Worm (Caenorhabditis elegans) whole organism, young adult: ENCODE data around the gene cid-1.

Experiments used
- C06A6.2 ChIP-seq: fragments of 200-800 bp; sonication (Bioruptor generic); conservative IDR thresholded peaks from 2 replicates; pipeline ENCODE4 v1.3.6; 2022; ENCODE audit warnings: missing genetic modification characterization, missing compliant biosample characterization
- D2030.7 ChIP-seq: fragments of 200-800 bp; sonication (Bioruptor generic); IDR thresholded peaks from 2 replicates; pipeline ENCODE4 v1.3.6; 2022; ENCODE audit warnings: missing genetic modification reagents, missing genetic modification characterization, missing compliant biosample characterization
- F23B12.7 ChIP-seq: sonication (generic microtip); optimal IDR thresholded peaks from 2 replicates; lab custom pipeline; 2017; ENCODE audit warnings: missing genetic modification characterization, mild to moderate bottlenecking, missing compliant biosample characterization, antibody characterized with exemption, moderate library complexity; ENCODE audit not compliant: insufficient read depth
- F52B5.7 ChIP-seq: sonication (generic microtip); optimal IDR thresholded peaks from 2 replicates; lab custom pipeline; 2016; ENCODE audit warnings: mild to moderate bottlenecking, missing genetic modification characterization, missing compliant biosample characterization
- K11D2.4 ChIP-seq: fragments of 200-800 bp; sonication (Bioruptor generic); IDR thresholded peaks from 2 replicates; pipeline ENCODE4 v1.3.6; 2022; ENCODE audit warnings: missing genetic modification reagents, missing genetic modification characterization, missing compliant biosample characterization
- Y67H2A.10 ChIP-seq: fragments of 200-800 bp; sonication (Bioruptor generic); conservative IDR thresholded peaks from 2 replicates; pipeline ENCODE4 v1.3.6; 2022; ENCODE audit warnings: missing genetic modification reagents, missing genetic modification characterization, missing compliant biosample characterization
- ZK185.1 ChIP-seq: sonication (generic microtip); optimal IDR thresholded peaks from 2 replicates; lab custom pipeline; 2016; ENCODE audit warnings: mild to moderate bottlenecking, missing genetic modification characterization, missing compliant biosample characterization; ENCODE audit not compliant: poor library complexity, severe bottlenecking
- ama-1 ChIP-seq, 3 experiments: fragments of 150-350 bp in 1 of 3; sonication (generic microtip) in 2 of 3; optimal IDR thresholded peaks; 2 replicates each; lab custom pipeline; 2014 to 2018; ENCODE audit warnings: missing biosample characterization in 2 of 3, missing genetic modification characterization in 2 of 3, missing genetic modification reagents in 2 of 3
- attf-3 ChIP-seq: fragments of 200-800 bp; sonication (Bioruptor generic); conservative IDR thresholded peaks from 2 replicates; pipeline ENCODE4 v1.3.6; 2022; ENCODE audit warnings: missing genetic modification reagents, missing genetic modification characterization, missing compliant biosample characterization
- bed-2 ChIP-seq: fragments of 200-800 bp; sonication (Bioruptor generic); IDR thresholded peaks from 2 replicates; pipeline ENCODE4 v1.3.6; 2022; ENCODE audit warnings: missing genetic modification reagents, missing genetic modification characterization, missing compliant biosample characterization
- cebp-1 ChIP-seq, 2 experiments: fragments of 200-800 bp in 1 of 2; sonication (Bioruptor generic) in 1 of 2; sonication (generic microtip) in 1 of 2; IDR thresholded peaks in 1 of 2; optimal IDR thresholded peaks in 1 of 2; 2 replicates each; pipeline versions ENCODE4 v1.3.6 to Lab custom; 2017 to 2022; ENCODE audit warnings: missing compliant biosample characterization in 2 of 2, missing genetic modification characterization in 2 of 2, mild to moderate bottlenecking in 1 of 2, missing genetic modification reagents in 1 of 2, moderate library complexity in 1 of 2
- cebp-2 ChIP-seq: fragments of 200-800 bp; sonication (Bioruptor generic); IDR thresholded peaks from 2 replicates; pipeline ENCODE4 v1.3.6; 2022; ENCODE audit warnings: missing genetic modification characterization, missing compliant biosample characterization
- ceh-79 ChIP-seq: sonication (generic microtip); optimal IDR thresholded peaks from 2 replicates; lab custom pipeline; 2017; ENCODE audit warnings: mild to moderate bottlenecking, missing genetic modification characterization, missing compliant biosample characterization
- dox-1 ChIP-seq: fragments of 200-800 bp; sonication (Bioruptor generic); IDR thresholded peaks from 2 replicates; pipeline ENCODE4 v1.3.6; 2022; ENCODE audit warnings: missing genetic modification reagents, missing genetic modification characterization, missing compliant biosample characterization
- dpff-1 ChIP-seq: sonication (generic microtip); optimal IDR thresholded peaks from 2 replicates; lab custom pipeline; 2017; ENCODE audit warnings: mild to moderate bottlenecking, missing genetic modification characterization, missing compliant biosample characterization
- egrh-3 ChIP-seq: fragments of 200-800 bp; sonication (Bioruptor generic); IDR thresholded peaks from 2 replicates; pipeline ENCODE4 v1.3.6; 2022; ENCODE audit warnings: missing genetic modification reagents, missing genetic modification characterization, missing compliant biosample characterization
- him-1 ChIP-seq: sonication (generic microtip); optimal IDR thresholded peaks from 2 replicates; lab custom pipeline; 2016; ENCODE audit warnings: missing genotype, missing genetic modification reagents, missing genetic modification characterization, missing compliant biosample characterization
- hlh-12 ChIP-seq: sonication (generic microtip); optimal IDR thresholded peaks from 2 replicates; lab custom pipeline; 2016; ENCODE audit warnings: missing genetic modification characterization, missing compliant biosample characterization
- hmg-20 ChIP-seq: fragments of 200-800 bp; sonication (Bioruptor generic); IDR thresholded peaks from 2 replicates; pipeline ENCODE4 v1.3.6; 2022; ENCODE audit warnings: missing genetic modification reagents, missing genetic modification characterization, missing compliant biosample characterization
- hsf-1 ChIP-seq: fragments of 200-800 bp; sonication (Bioruptor generic); IDR thresholded peaks from 2 replicates; pipeline ENCODE4 v1.3.6; 2022; ENCODE audit warnings: missing genetic modification reagents, missing genetic modification characterization, missing compliant biosample characterization
- let-526 ChIP-seq: fragments of 200-800 bp; sonication (Bioruptor generic); IDR thresholded peaks from 2 replicates; pipeline ENCODE4 v1.3.6; 2022; ENCODE audit warnings: missing genetic modification reagents, missing genetic modification characterization, missing compliant biosample characterization
- lsl-1 ChIP-seq: fragments of 200-800 bp; sonication (Bioruptor generic); optimal IDR thresholded peaks from 2 replicates; lab custom pipeline; 2018; ENCODE audit warnings: mild to moderate bottlenecking, missing genetic modification characterization, moderate library complexity, missing compliant biosample characterization
- mcd-1 ChIP-seq: fragments of 200-800 bp; sonication (Bioruptor generic); IDR thresholded peaks from 2 replicates; pipeline ENCODE4 v1.3.6; 2022; ENCODE audit warnings: missing genetic modification reagents, missing genetic modification characterization, missing compliant biosample characterization
- nfyb-1 ChIP-seq: fragments of 200-800 bp; sonication (Bioruptor generic); IDR thresholded peaks from 2 replicates; pipeline ENCODE4 v1.3.6; 2022; ENCODE audit warnings: missing genetic modification reagents, missing genetic modification characterization, missing compliant biosample characterization
- nhr-27 ChIP-seq: fragments of 200-800 bp; sonication (Bioruptor generic); optimal IDR thresholded peaks from 2 replicates; lab custom pipeline; 2018; ENCODE audit warnings: mild to moderate bottlenecking, missing genetic modification characterization, moderate library complexity, missing compliant biosample characterization
- nhr-80 ChIP-seq: sonication (generic microtip); optimal IDR thresholded peaks from 2 replicates; lab custom pipeline; 2016; ENCODE audit warnings: missing genetic modification characterization, missing compliant biosample characterization
- nhr-90 ChIP-seq: sonication (generic microtip); optimal IDR thresholded peaks from 2 replicates; lab custom pipeline; 2016; ENCODE audit warnings: missing genotype, mild to moderate bottlenecking, missing genetic modification characterization, missing compliant biosample characterization
- rcor-1 ChIP-seq: fragments of 200-800 bp; sonication (Bioruptor generic); IDR thresholded peaks from 2 replicates; pipeline ENCODE4 v1.3.6; 2022; ENCODE audit warnings: missing genetic modification reagents, missing genetic modification characterization, missing compliant biosample characterization
- snpc-4 ChIP-seq, 5 experiments: fragments of 150-350 bp in 1 of 5; sonication (generic microtip) in 4 of 5; optimal IDR thresholded peaks; 2 replicates each; lab custom pipeline; 2014 to 2018; ENCODE audit warnings: missing genetic modification characterization in 5 of 5, missing biosample characterization in 3 of 5, antibody characterized with exemption in 2 of 5, mild to moderate bottlenecking in 2 of 5, missing compliant biosample characterization in 2 of 5, missing genotype in 2 of 5, moderate library complexity in 2 of 5, missing genetic modification reagents in 1 of 5
- somi-1 ChIP-seq: fragments of 200-800 bp; sonication (Bioruptor generic); optimal IDR thresholded peaks from 2 replicates; lab custom pipeline; 2018; ENCODE audit warnings: mild to moderate bottlenecking, missing genetic modification characterization, missing compliant biosample characterization
- tbx-9 ChIP-seq: sonication (generic microtip); optimal IDR thresholded peaks from 2 replicates; lab custom pipeline; 2016; ENCODE audit warnings: borderline replicate concordance, missing genetic modification characterization, inconsistent platforms, missing compliant biosample characterization
- tlf-1 ChIP-seq: fragments of 200-800 bp; sonication (Bioruptor generic); optimal IDR thresholded peaks from 2 replicates; lab custom pipeline; 2018; ENCODE audit warnings: mild to moderate bottlenecking, missing genetic modification characterization, missing compliant biosample characterization
- unc-62 ChIP-seq: fragments of 150-350 bp; optimal IDR thresholded peaks from 2 replicates; lab custom pipeline; 2014; ENCODE audit warnings: missing biosample characterization, missing genetic modification reagents, missing genetic modification characterization
- xnd-1 ChIP-seq: sonication (generic microtip); optimal IDR thresholded peaks from 2 replicates; lab custom pipeline; 2016; ENCODE audit warnings: missing genotype, missing genetic modification reagents, missing genetic modification characterization, missing compliant biosample characterization
- zfh-2 ChIP-seq: fragments of 200-800 bp; sonication (Bioruptor generic); conservative IDR thresholded peaks from 2 replicates; pipeline ENCODE4 v1.3.6; 2022; ENCODE audit warnings: missing genetic modification reagents, missing genetic modification characterization, missing compliant biosample characterization
- ztf-22 ChIP-seq: fragments of 200-800 bp; sonication (Bioruptor generic); optimal IDR thresholded peaks from 2 replicates; lab custom pipeline; 2018; ENCODE audit warnings: mild to moderate bottlenecking, missing genetic modification characterization, moderate library complexity, missing compliant biosample characterization
- ztf-26 ChIP-seq: sonication (generic microtip); optimal IDR thresholded peaks from 2 replicates; lab custom pipeline; 2017; ENCODE audit warnings: missing genetic modification characterization, missing compliant biosample characterization

cid-1 gene

DNA sequence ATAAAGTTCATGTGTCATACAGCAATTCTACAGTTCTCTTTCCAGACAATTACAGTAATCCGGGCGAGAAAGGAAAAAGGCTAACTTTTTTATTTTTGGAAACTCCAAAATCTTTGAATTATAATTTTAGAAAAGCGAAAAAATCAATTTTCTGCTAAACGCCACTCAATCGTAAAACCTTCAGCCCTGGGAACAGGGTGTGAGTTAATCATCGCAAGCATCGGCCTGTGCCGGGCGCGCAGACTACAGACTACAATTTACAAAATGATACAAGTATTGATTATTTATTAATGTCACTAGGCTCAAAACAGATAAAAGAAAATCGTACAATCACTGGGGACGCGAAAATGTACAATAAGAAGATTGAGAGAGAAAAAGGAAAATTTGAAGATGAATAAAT, 43.1 kb upstream of the cid-1 start:
- peak; percentile 91 for TF ChIP-seq him-1
- no peak for TF ChIP-seq bed-2
- no peak for TF ChIP-seq cebp-2 (GFP tag; lab: Robert Waterston, UW)
- TF ChIP-seq rcor-1 (GFP tag; lab: Robert Waterston, UW), result no peak
- TF ChIP-seq snpc-4 (GFP tag; optimal IDR thresholded peaks at IDR 0.05; lab: Kevin White, UChicago), result no peak
- no peak for TF ChIP-seq snpc-4 (tag; optimal IDR thresholded peaks at IDR 0.05; lab: Kevin White, UChicago)
- TF ChIP-seq xnd-1 (tag; lab: Kevin White, UChicago), result no peak

DNA sequence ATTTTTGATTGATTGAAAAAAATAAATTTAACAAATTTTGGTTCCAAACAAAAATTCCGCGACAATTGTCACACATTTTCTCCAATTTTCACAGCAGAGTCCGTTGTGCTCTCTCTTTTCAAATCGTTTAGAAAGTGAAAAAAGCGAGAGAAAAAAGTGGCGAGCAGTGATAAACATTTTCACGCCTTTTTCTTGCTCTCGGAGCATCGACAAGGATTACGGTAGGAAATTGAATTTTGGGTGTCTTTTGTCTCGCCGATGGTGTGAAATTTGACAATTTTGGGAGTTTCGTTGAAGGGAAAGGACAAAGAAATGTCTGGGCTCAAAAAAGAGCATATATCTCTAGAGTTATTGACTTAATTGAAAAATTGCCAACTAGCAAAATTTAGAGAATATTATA, 39.2 kb upstream of the cid-1 start:
- no peak for TF ChIP-seq tbx-9 (tag; lab: Kevin White, UChicago)
- peak; percentile 47 for TF ChIP-seq him-1

DNA sequence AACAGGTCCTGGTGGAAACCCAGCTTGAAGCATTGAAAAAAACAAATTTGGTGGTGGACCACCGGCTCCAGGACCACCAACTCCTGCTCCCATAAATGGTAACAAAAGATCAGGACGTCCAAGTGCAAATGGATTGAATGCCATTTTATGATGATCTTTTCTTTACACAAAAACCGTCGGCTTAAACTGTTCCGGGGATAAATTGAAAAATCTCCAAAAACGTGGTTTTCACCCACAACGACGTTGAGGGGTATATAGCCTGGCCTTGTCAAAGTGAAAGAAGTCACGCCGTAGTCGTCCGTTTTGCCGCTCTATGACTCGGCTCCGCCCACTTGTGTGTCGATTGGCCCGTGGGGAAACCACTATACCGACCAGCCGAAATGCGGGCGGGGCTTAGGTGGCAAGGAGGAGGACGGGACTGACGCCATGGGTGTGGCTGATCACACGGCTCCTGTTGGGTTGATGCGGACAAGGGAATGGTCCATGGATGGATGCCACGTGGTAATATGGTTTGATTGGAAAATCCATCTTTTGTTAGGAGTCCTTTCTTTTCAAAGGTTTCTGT, 37.6 kb upstream of the cid-1 start, which contains the start of gene tbx-2:
tbx-2 (minus strand) TSS at position 264 of the 565 bp plus-strand sequence.
- TF ChIP-seq F52B5.7 (tag; lab: Kevin White, UChicago), result no peak
- 0 out of 2 replicates have a peak, but pooled peaks have one; percentile 32 for TF ChIP-seq egrh-3 (GFP tag; lab: Robert Waterston, UW)
- TF ChIP-seq unc-62, result no peak
- peak; percentile 45 for TF ChIP-seq dox-1
- TF ChIP-seq nfyb-1 (GFP tag; lab: Robert Waterston, UW), result peak; percentile 81; the same call in 1 of the 2 replicates
- TF ChIP-seq hsf-1 (GFP tag; lab: Robert Waterston, UW), result no peak
- TF ChIP-seq D2030.7, result no peak
- TF ChIP-seq zfh-2 (GFP tag; lab: Robert Waterston, UW), result peak; percentile 64
- no peak for TF ChIP-seq tlf-1 (GFP tag; lab: Kevin White, UChicago)
- TF ChIP-seq nhr-80 (tag; lab: Kevin White, UChicago), result peak; percentile 45
- no peak for TF ChIP-seq hmg-20
- TF ChIP-seq cebp-1 (GFP tag; IDR thresholded peaks at IDR 0.05; lab: Robert Waterston, UW), result no peak
- TF ChIP-seq cebp-1 (tag; optimal IDR thresholded peaks at IDR 0.05; lab: Kevin White, UChicago), result peak; percentile 1

DNA sequence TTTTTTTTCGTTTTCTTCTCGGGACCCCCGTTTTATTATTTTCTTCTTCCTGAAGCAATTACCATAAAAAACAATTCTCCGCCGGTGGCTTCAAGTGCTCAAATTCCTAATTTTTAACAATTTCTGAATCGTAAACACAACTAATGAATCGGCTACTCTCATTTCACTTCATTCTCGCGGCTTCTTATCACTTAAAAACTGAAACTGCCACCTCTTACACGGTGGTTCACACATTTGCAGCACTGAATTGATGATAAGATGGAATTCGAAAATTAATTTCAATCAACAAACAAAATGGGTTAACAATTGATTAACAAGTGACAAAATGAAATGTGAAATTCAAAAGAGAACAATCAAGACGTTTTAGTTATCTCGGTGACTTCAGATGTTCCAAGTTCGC, 36.6 kb upstream of the cid-1 start:
- no peak for TF ChIP-seq zfh-2 (GFP tag; lab: Robert Waterston, UW)
- no peak for TF ChIP-seq ama-1 (optimal IDR thresholded peaks at IDR 0.05; lab: Kevin White, UChicago)
- peak in 1 of 2 experiments; percentile 35 for TF ChIP-seq ama-1 (GFP tag; optimal IDR thresholded peaks at IDR 0.05; lab: Kevin White, UChicago)
- peak; percentile 60 for TF ChIP-seq nhr-80 (tag; lab: Kevin White, UChicago)

DNA sequence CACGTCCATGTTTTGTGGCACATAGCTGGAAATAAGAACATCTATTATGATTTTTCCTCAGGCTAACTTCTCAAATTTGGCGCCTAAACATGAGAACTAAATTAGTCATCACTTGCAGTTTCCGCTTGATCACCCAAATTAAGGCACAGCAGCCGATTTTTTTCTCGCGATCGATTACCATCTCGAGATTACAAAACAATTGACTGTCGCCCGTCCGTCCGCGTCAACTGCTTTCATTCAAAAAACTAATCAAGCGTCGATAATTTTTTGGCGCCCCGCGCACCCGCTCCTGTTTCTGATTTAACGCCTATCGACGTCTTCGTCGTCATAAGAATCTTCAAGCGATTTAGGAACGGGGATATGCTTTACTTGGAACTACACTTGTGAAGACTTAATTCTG, 36.0 kb upstream of the cid-1 start:
- TF ChIP-seq lsl-1 (GFP tag; lab: Kevin White, UChicago), result no peak

DNA sequence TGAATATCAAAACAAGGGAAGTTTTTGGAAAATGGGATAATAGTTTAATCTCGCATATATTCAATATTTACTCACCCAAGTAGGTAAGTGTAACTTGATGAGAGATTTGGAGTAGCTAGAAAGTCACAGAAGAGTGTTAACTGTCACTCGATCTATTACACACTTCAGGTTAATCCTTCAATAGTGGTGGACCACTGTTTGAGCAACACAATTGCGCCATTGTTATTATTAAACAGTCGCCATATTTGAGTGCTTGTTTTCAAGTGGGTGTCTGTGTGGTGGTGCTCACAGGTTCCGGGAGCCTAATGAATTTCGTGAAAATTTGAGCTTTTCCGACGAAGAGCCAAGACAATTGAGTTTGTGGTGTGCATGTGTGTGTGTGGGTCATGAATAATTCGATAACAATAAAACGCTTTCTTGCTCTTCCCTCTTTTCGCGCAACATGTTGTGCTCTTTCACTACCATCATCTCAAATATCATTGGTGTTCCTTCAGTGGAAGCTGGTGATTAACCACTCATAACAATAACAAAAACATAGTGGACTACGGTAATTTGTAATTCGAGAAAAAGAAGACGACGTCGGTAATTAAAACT, 34.7 kb upstream of the cid-1 start:
- no peak for TF ChIP-seq Y67H2A.10 (GFP tag; lab: Robert Waterston, UW)
- no peak for TF ChIP-seq ztf-26 (tag; lab: Kevin White, UChicago)
- TF ChIP-seq somi-1 (GFP tag; lab: Kevin White, UChicago), result no peak
- no peak for TF ChIP-seq nhr-27
- no peak for TF ChIP-seq nhr-90 (tag; lab: Kevin White, UChicago)
- TF ChIP-seq zfh-2 (GFP tag; lab: Robert Waterston, UW), result no peak
- no peak for TF ChIP-seq F23B12.7 (tag; lab: Kevin White, UChicago)
- TF ChIP-seq nfyb-1 (GFP tag; lab: Robert Waterston, UW), result no peak
- no peak for TF ChIP-seq let-526
- TF ChIP-seq tbx-9 (tag; lab: Kevin White, UChicago), result no peak
- no peak for TF ChIP-seq ZK185.1
- TF ChIP-seq C06A6.2 (GFP tag; lab: Robert Waterston, UW), result no peak
- no peak for TF ChIP-seq hlh-12 (tag; lab: Kevin White, UChicago)
- no peak for TF ChIP-seq K11D2.4 (GFP tag; lab: Robert Waterston, UW)
- no peak for TF ChIP-seq attf-3
- TF ChIP-seq mcd-1 (GFP tag; lab: Robert Waterston, UW), result no peak
- no peak for TF ChIP-seq ztf-22 (GFP tag; lab: Kevin White, UChicago)
- TF ChIP-seq dpff-1, result no peak
- TF ChIP-seq ceh-79, result no peak
- no peak for TF ChIP-seq D2030.7
- TF ChIP-seq, all 124 proteins: peak for 0
